Worm (Caenorhabditis elegans) whole organism, L4 larva: ENCODE data around the gene Y47D7A.12.

Experiments used
- ama-1 ChIP-seq: fragments of 150-350 bp; optimal IDR thresholded peaks from 2 replicates; lab custom pipeline; 2014; ENCODE audit warnings: inconsistent platforms, mixed read lengths
- fos-1 ChIP-seq: fragments of 150-350 bp; optimal IDR thresholded peaks from 2 replicates; lab custom pipeline; 2014; ENCODE audit warnings: missing biosample characterization, missing genetic modification characterization
- mdl-1 ChIP-seq, 2 experiments: fragments of 150-350 bp in 1 of 2; sonication (generic microtip) in 1 of 2; optimal IDR thresholded peaks; 2 replicates each; lab custom pipeline; 2014 to 2017; ENCODE audit warnings: missing biosample characterization in 2 of 2, missing genetic modification characterization in 2 of 2
- mes-2 ChIP-seq: sonication (generic microtip); optimal IDR thresholded peaks from 2 replicates; lab custom pipeline; 2016; ENCODE audit warnings: missing genotype, mild to moderate bottlenecking, missing genetic modification characterization, missing compliant biosample characterization; ENCODE audit not compliant: poor library complexity, severe bottlenecking
- nhr-25 ChIP-seq: sonication (generic microtip); optimal IDR thresholded peaks from 2 replicates; lab custom pipeline; 2017; ENCODE audit warnings: missing genetic modification characterization, mild to moderate bottlenecking, missing compliant biosample characterization, antibody characterized with exemption, moderate library complexity, borderline replicate concordance; ENCODE audit not compliant: insufficient read depth
- snpc-4 ChIP-seq: fragments of 150-350 bp; optimal IDR thresholded peaks from 2 replicates; lab custom pipeline; 2014; ENCODE audit warnings: missing biosample characterization, missing genetic modification characterization
- unc-130 ChIP-seq: sonication (generic microtip); optimal IDR thresholded peaks from 2 replicates; lab custom pipeline; 2016; ENCODE audit warnings: missing genetic modification reagents, missing genetic modification characterization, missing compliant biosample characterization
- unc-62 ChIP-seq, 3 experiments: fragments of 150-350 bp in 1 of 3; sonication (generic microtip); optimal IDR thresholded peaks in 2 of 3; peaks in 1 of 3; 1 replicate in 1 of 3; 2 replicates in 2 of 3; lab custom pipeline; 2014 to 2017; ENCODE audit warnings: missing biosample characterization in 3 of 3, missing genetic modification characterization in 3 of 3, missing genetic modification reagents in 3 of 3, missing genotype in 1 of 3
- zip-11 ChIP-seq: fragments of 200-800 bp; sonication (Bioruptor generic); IDR thresholded peaks from 2 replicates; pipeline ENCODE4 v1.3.6; 2022; ENCODE audit warnings: missing genetic modification characterization, missing compliant biosample characterization

DNA sequence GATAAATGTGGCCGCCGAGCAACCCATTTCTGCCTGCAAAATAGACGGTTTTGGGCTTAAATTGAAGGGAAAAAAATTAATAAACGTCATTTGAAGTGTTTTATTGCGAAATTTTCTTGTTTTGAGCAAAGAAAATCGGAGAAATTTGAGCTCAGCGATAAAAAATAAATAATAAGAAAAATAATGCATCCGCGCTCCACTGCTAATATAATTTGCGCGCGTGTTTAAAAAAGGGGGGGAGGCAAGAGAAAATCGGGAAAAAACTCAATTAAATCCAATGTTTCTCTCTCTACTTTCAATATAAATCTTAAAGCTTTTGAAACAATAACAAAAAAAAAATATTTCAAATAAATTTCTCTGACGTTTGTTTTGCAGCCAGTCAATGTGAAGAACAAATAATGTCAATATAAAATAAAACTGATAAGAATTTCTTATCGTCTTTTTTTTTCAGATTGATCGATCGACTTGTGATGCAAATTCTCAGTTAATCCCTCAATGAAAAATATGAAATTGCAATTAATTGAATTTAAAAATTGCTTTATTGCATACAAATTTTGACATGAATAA, 21.1 kb upstream of the Y47D7A.12 start, which contains the start of gene rft-2:
- TF ChIP-seq unc-62 (GFP tag; optimal IDR thresholded peaks at IDR 0.05 in 1 of 2; lab: Kevin White, UChicago) (no peak), unc-62 (tag; optimal IDR thresholded peaks at IDR 0.05; lab: Kevin White, UChicago) (no peak), fos-1 (tag; lab: Kevin White, UChicago) (no peak), zip-11 (GFP tag; lab: Robert Waterston, UW) (no peak), snpc-4 (tag; lab: Kevin White, UChicago) (no peak), mes-2 (tag; lab: Kevin White, UChicago) (no peak), ama-1 (no peak), nhr-25 (no peak), mdl-1 (tag; optimal IDR thresholded peaks at IDR 0.05; lab: Kevin White, UChicago) (peak in 1 of 2 experiments; percentile 7), unc-130 (GFP tag; lab: Kevin White, UChicago) (no peak)
